Worm (Caenorhabditis elegans) whole organism, L1 larva: ENCODE measurements around the gene pxmp-4.

ENCODE experiments used
- ceh-63 ChIP-seq: fragments of 200-800 bp; sonication (Bioruptor generic); optimal IDR thresholded peaks from 2 replicates; lab custom pipeline; 2018; ENCODE audit warnings: mild to moderate bottlenecking, missing genetic modification characterization, missing compliant biosample characterization
- nhr-77 ChIP-seq: fragments of 150-350 bp; optimal IDR thresholded peaks from 2 replicates; lab custom pipeline; 2014; ENCODE audit warnings: missing biosample characterization, missing genetic modification characterization
- nhr-85 ChIP-seq: sonication (generic microtip); peaks from one replicate; lab custom pipeline; 2016; ENCODE audit warnings: missing genetic modification characterization, inconsistent platforms, missing compliant biosample characterization

ce11 chrIV:322497-322896 lies 14.5 kb downstream of the pxmp-4 start, which contains the start of gene grl-26:
- peak; percentile 36 for TF ChIP-seq nhr-77 (tag; lab: Kevin White, UChicago)
- no peak for TF ChIP-seq ceh-63 (GFP tag; lab: Kevin White, UChicago)
- TF ChIP-seq nhr-85 (tag; lab: Kevin White, UChicago) = peak; percentile 68
